Fruit fly (Drosophila melanogaster) whole organism, embryonic: ENCODE measurements around the gene CG32459.

Experiments used
- CG10321 ChIP-seq: fragments of 200-800 bp; sonication (Bioruptor generic); IDR thresholded peaks from 2 replicates; pipeline ENCODE4 v1.3.6; 2022; ENCODE audit warnings: missing biosample characterization, missing genetic modification characterization
- CG33213 ChIP-seq: fragments of 200-800 bp; sonication (Bioruptor generic); optimal IDR thresholded peaks from 3 replicates; lab custom pipeline; 2016; ENCODE audit warnings: missing biosample characterization, missing genetic modification characterization
- CG42726 ChIP-seq: fragments of 200-800 bp; sonication (Bioruptor generic); IDR thresholded peaks from 2 replicates; pipeline ENCODE4 v1.3.6; 2022; ENCODE audit warnings: missing biosample characterization, missing genetic modification characterization; ENCODE audit not compliant: partially characterized antibody
- CG4820 ChIP-seq: fragments of 200-800 bp; sonication (Bioruptor generic); optimal IDR thresholded peaks from 3 replicates; lab custom pipeline; 2016; ENCODE audit warnings: missing biosample characterization, missing genetic modification characterization
- grau ChIP-seq: fragments of 200-800 bp; optimal IDR thresholded peaks from 3 replicates; lab custom pipeline; 2019; ENCODE audit warnings: missing biosample characterization, mild to moderate bottlenecking, missing genetic modification characterization, moderate library complexity

DNA sequence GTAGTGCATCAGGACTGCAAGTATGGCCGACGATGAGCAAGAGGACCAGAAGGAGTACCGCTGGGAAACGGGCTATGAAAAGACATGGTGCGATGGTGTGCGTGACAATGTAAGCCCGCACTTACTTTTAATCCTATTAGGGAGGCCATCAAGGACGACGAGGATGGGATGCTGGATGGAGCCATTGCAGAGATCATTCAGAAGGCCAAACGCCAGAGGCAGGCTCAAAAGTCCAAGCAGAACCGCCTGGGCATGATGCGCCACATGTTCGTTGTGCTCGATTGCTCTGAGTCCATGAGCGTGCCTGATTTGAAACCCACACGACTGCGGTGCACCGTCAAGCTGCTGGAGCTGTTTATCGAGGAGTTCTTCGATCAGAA is 23.5 kb upstream of the CG32459 start:
- TF ChIP-seq CG10321 (GFP tag; lab: Robert Waterston, UW): no peak
- no peak for TF ChIP-seq grau (tag; lab: Kevin White, UChicago)
- TF ChIP-seq CG4820 (GFP tag; lab: Kevin White, UChicago): no peak
- TF ChIP-seq CG42726 (GFP tag; lab: Robert Waterston, UW): no peak
- TF ChIP-seq CG33213 (GFP tag; lab: Kevin White, UChicago): no peak
